Fruit fly (Drosophila melanogaster) whole organism, embryonic: ENCODE data around the gene CG34347.

Experiments
- Ada2b ChIP-seq: fragments of 200-800 bp; sonication (Bioruptor generic); IDR thresholded peaks from 2 replicates; pipeline ENCODE4 v1.3.6; 2022; ENCODE audit warnings: missing biosample characterization, missing genetic modification characterization
- Asciz ChIP-seq: fragments of 200-800 bp; sonication (Bioruptor generic); optimal IDR thresholded peaks from 2 replicates; lab custom pipeline; 2017; ENCODE audit warnings: missing biosample characterization, mild to moderate bottlenecking, missing genetic modification characterization, missing genetic modification reagents
- C15 ChIP-seq: fragments of 200-800 bp; sonication (Bioruptor generic); IDR thresholded peaks from 3 replicates; pipeline ENCODE4 v1.3.6; 2022; ENCODE audit warnings: missing biosample characterization, missing genetic modification characterization
- CG10267 ChIP-seq: fragments of 200-800 bp; sonication (Bioruptor generic); optimal IDR thresholded peaks from 2 replicates; lab custom pipeline; 2018; ENCODE audit warnings: missing biosample characterization, mild to moderate bottlenecking, missing genetic modification characterization, moderate library complexity
- CG10431 ChIP-seq: fragments of 200-800 bp; sonication (Bioruptor generic); optimal IDR thresholded peaks from 3 replicates; lab custom pipeline; 2018; ENCODE audit warnings: missing biosample characterization, mild to moderate bottlenecking, missing genetic modification characterization
- CG10979 ChIP-seq: fragments of 200-800 bp; sonication (Bioruptor generic); optimal IDR thresholded peaks from 2 replicates; lab custom pipeline; 2018; ENCODE audit warnings: missing biosample characterization, mild to moderate bottlenecking, missing genetic modification characterization, moderate library complexity
- CG11723 ChIP-seq: fragments of 200-800 bp; sonication (Bioruptor generic); optimal IDR thresholded peaks from 2 replicates; lab custom pipeline; 2017; ENCODE audit warnings: missing biosample characterization, mild to moderate bottlenecking, missing genetic modification characterization
- CG12155 ChIP-seq: fragments of 200-800 bp; sonication (Bioruptor generic); optimal IDR thresholded peaks from 3 replicates; lab custom pipeline; 2016; ENCODE audit warnings: missing biosample characterization, missing genetic modification characterization
- CG1602 ChIP-seq: fragments of 200-800 bp; sonication (Bioruptor generic); optimal IDR thresholded peaks from 3 replicates; lab custom pipeline; 2016; ENCODE audit warnings: missing biosample characterization, missing genetic modification characterization
- CG1832 ChIP-seq: fragments of 200-800 bp; sonication (Bioruptor generic); optimal IDR thresholded peaks from 2 replicates; lab custom pipeline; 2017; ENCODE audit warnings: missing biosample characterization, mild to moderate bottlenecking, missing genetic modification characterization, inconsistent platforms
- CG2116 ChIP-seq: fragments of 200-800 bp; sonication (Bioruptor generic); optimal IDR thresholded peaks from 3 replicates; lab custom pipeline; 2018; ENCODE audit warnings: missing biosample characterization, mild to moderate bottlenecking, missing genetic modification characterization
- CG3065 ChIP-seq: fragments of 200-800 bp; sonication (Bioruptor generic); optimal IDR thresholded peaks from 2 replicates; lab custom pipeline; 2016; ENCODE audit warnings: missing biosample characterization, missing genetic modification characterization
- CG34376 ChIP-seq: fragments of 200-800 bp; sonication (Bioruptor generic); optimal IDR thresholded peaks from 2 replicates; lab custom pipeline; 2018; ENCODE audit warnings: missing biosample characterization, mild to moderate bottlenecking, missing genetic modification characterization
- CG42726 ChIP-seq: fragments of 200-800 bp; sonication (Bioruptor generic); IDR thresholded peaks from 2 replicates; pipeline ENCODE4 v1.3.6; 2022; ENCODE audit warnings: missing biosample characterization, missing genetic modification characterization; ENCODE audit not compliant: partially characterized antibody
- CG4820 ChIP-seq: fragments of 200-800 bp; sonication (Bioruptor generic); optimal IDR thresholded peaks from 3 replicates; lab custom pipeline; 2016; ENCODE audit warnings: missing biosample characterization, missing genetic modification characterization
- CG4854 ChIP-seq: fragments of 200-800 bp; sonication (Bioruptor generic); optimal IDR thresholded peaks from 2 replicates; lab custom pipeline; 2016; ENCODE audit warnings: missing biosample characterization, missing genetic modification characterization, inconsistent platforms
- CG7963 ChIP-seq: fragments of 200-800 bp; sonication (Bioruptor generic); IDR thresholded peaks from 3 replicates; pipeline ENCODE4 v1.3.6; 2022; ENCODE audit warnings: missing biosample characterization, missing genetic modification characterization; ENCODE audit not compliant: partially characterized antibody
- CG8478 ChIP-seq: fragments of >200 bp; optimal IDR thresholded peaks from 2 replicates; lab custom pipeline; 2018
- CG8924 ChIP-seq: fragments of 200-800 bp; optimal IDR thresholded peaks from 3 replicates; lab custom pipeline; 2019; ENCODE audit warnings: missing biosample characterization, mild to moderate bottlenecking, missing genetic modification characterization, moderate library complexity
- CG9797 ChIP-seq: fragments of 200-800 bp; sonication (Bioruptor generic); optimal IDR thresholded peaks from 3 replicates; lab custom pipeline; 2018; ENCODE audit warnings: missing biosample characterization, mild to moderate bottlenecking, missing genetic modification characterization
- CHES-1-like ChIP-seq: fragments of 200-800 bp; sonication (Bioruptor generic); optimal IDR thresholded peaks from 2 replicates; lab custom pipeline; 2016; ENCODE audit warnings: missing biosample characterization, missing genetic modification characterization
- CoRest ChIP-seq: fragments of 200-800 bp; sonication (Bioruptor generic); optimal IDR thresholded peaks from 3 replicates; lab custom pipeline; 2018; ENCODE audit warnings: missing biosample characterization, mild to moderate bottlenecking, missing genetic modification characterization, moderate library complexity
- D19A ChIP-seq: fragments of 200-800 bp; optimal IDR thresholded peaks from 3 replicates; lab custom pipeline; 2019; ENCODE audit warnings: missing biosample characterization, mild to moderate bottlenecking, missing genetic modification characterization, moderate library complexity
- Doc2 ChIP-seq: fragments of 200-800 bp; sonication (Bioruptor generic); IDR thresholded peaks from 2 replicates; pipeline ENCODE4 v1.3.6; 2022; ENCODE audit warnings: missing biosample characterization, missing genetic modification characterization
- Dref ChIP-seq: fragments of 200-800 bp; sonication (Bioruptor generic); IDR thresholded peaks from 2 replicates; pipeline ENCODE4 v1.3.6; 2022; ENCODE audit warnings: missing biosample characterization, missing genetic modification characterization
- Elba2 ChIP-seq: fragments of 200-800 bp; sonication (Bioruptor generic); optimal IDR thresholded peaks from 3 replicates; lab custom pipeline; 2016; ENCODE audit warnings: missing biosample characterization, missing genetic modification characterization
- Fer3 ChIP-seq: fragments of 200-800 bp; sonication (Bioruptor generic); optimal IDR thresholded peaks from 2 replicates; lab custom pipeline; 2018; ENCODE audit warnings: missing biosample characterization, mild to moderate bottlenecking, missing genetic modification characterization, moderate library complexity
- Hand ChIP-seq: fragments of 200-800 bp; sonication (Bioruptor generic); optimal IDR thresholded peaks from 2 replicates; lab custom pipeline; 2017; ENCODE audit warnings: mild to moderate bottlenecking, missing biosample characterization, missing genetic modification reagents, missing genetic modification characterization
- Lhr ChIP-seq: fragments of 200-800 bp; sonication (Bioruptor generic); optimal IDR thresholded peaks from 3 replicates; lab custom pipeline; 2017; ENCODE audit warnings: mild to moderate bottlenecking, missing biosample characterization, missing genetic modification reagents, missing genetic modification characterization
- Oaz ChIP-seq: fragments of 200-800 bp; sonication (Bioruptor generic); IDR thresholded peaks from 2 replicates; pipeline ENCODE4 v1.3.6; 2022; ENCODE audit warnings: missing biosample characterization, missing genetic modification characterization
- Side ChIP-seq: fragments of 200-800 bp; sonication (Bioruptor generic); optimal IDR thresholded peaks from 2 replicates; lab custom pipeline; 2016; ENCODE audit warnings: missing biosample characterization, missing genetic modification characterization
- Sox100B ChIP-seq: fragments of 200-800 bp; sonication (Bioruptor generic); optimal IDR thresholded peaks from 3 replicates; lab custom pipeline; 2018; ENCODE audit warnings: missing biosample characterization, mild to moderate bottlenecking, missing genetic modification characterization
- Sry-β ChIP-seq: fragments of 200-800 bp; sonication (Bioruptor generic); optimal IDR thresholded peaks from 2 replicates; lab custom pipeline; 2018; ENCODE audit warnings: missing biosample characterization, mild to moderate bottlenecking, missing genetic modification characterization, moderate library complexity
- TFAM ChIP-seq: fragments of 200-800 bp; sonication (Bioruptor generic); optimal IDR thresholded peaks from 2 replicates; lab custom pipeline; 2017; ENCODE audit warnings: missing biosample characterization, missing genetic modification characterization, inconsistent platforms
- YL-1 ChIP-seq: fragments of 200-800 bp; sonication (Bioruptor generic); optimal IDR thresholded peaks from 3 replicates; lab custom pipeline; 2017; ENCODE audit warnings: missing biosample characterization, mild to moderate bottlenecking, missing genetic modification characterization
- chm ChIP-seq: fragments of 200-800 bp; sonication (Bioruptor generic); IDR thresholded peaks from 2 replicates; pipeline ENCODE4 v1.3.6; 2022; ENCODE audit warnings: missing biosample characterization, missing genetic modification characterization
- crp ChIP-seq, 2 experiments: fragments of 200-800 bp; sonication (Bioruptor generic); optimal IDR thresholded peaks; 2 replicates in 1 of 2; 3 replicates in 1 of 2; lab custom pipeline; 2017; ENCODE audit warnings: missing biosample characterization in 2 of 2, missing genetic modification characterization in 2 of 2, mild to moderate bottlenecking in 1 of 2, moderate library complexity in 1 of 2
- dati ChIP-seq: fragments of 200-800 bp; sonication (Bioruptor generic); IDR thresholded peaks from 2 replicates; pipeline ENCODE4 v1.3.6; 2022; ENCODE audit warnings: missing biosample characterization, missing genetic modification characterization
- dimm ChIP-seq: fragments of 200-800 bp; sonication (Bioruptor generic); IDR thresholded peaks from 2 replicates; pipeline ENCODE4 v1.3.6; 2022; ENCODE audit warnings: missing biosample characterization, missing genetic modification characterization
- emc ChIP-seq: fragments of 200-800 bp; sonication (Bioruptor generic); optimal IDR thresholded peaks from 2 replicates; lab custom pipeline; 2016; ENCODE audit warnings: missing biosample characterization, missing genetic modification characterization
- ems ChIP-seq: fragments of 200-800 bp; sonication (Bioruptor generic); optimal IDR thresholded peaks from 3 replicates; lab custom pipeline; 2016; ENCODE audit warnings: missing biosample characterization, missing genetic modification characterization
- fu2 ChIP-seq: fragments of 200-800 bp; sonication (Bioruptor generic); optimal IDR thresholded peaks from 2 replicates; lab custom pipeline; 2016; ENCODE audit warnings: missing biosample characterization, missing genetic modification characterization
- jing ChIP-seq: fragments of 200-800 bp; sonication (Bioruptor generic); optimal IDR thresholded peaks from 2 replicates; lab custom pipeline; 2018; ENCODE audit warnings: missing biosample characterization, mild to moderate bottlenecking, missing genetic modification characterization
- kah ChIP-seq: fragments of 200-800 bp; sonication (Bioruptor generic); optimal IDR thresholded peaks from 2 replicates; lab custom pipeline; 2018; ENCODE audit warnings: missing biosample characterization, mild to moderate bottlenecking, missing genetic modification characterization
- lab ChIP-seq: fragments of 200-800 bp; sonication (Bioruptor generic); optimal IDR thresholded peaks from 3 replicates; lab custom pipeline; 2017; ENCODE audit warnings: missing biosample characterization, missing genetic modification characterization, mild to moderate bottlenecking, moderate library complexity, missing genetic modification reagents
- lbe ChIP-seq: fragments of 200-800 bp; sonication (Bioruptor generic); optimal IDR thresholded peaks from 2 replicates; lab custom pipeline; 2016; ENCODE audit warnings: missing biosample characterization, mild to moderate bottlenecking, missing genetic modification characterization
- odd ChIP-seq: fragments of 200-800 bp; sonication (Bioruptor generic); optimal IDR thresholded peaks from 2 replicates; lab custom pipeline; 2017; ENCODE audit warnings: missing biosample characterization, mild to moderate bottlenecking, missing genetic modification characterization
- run ChIP-seq: fragments of 200-800 bp; sonication (Bioruptor generic); optimal IDR thresholded peaks from 3 replicates; lab custom pipeline; 2018; ENCODE audit warnings: missing biosample characterization, mild to moderate bottlenecking, missing genetic modification characterization
- slp2 ChIP-seq: fragments of 200-800 bp; sonication (Bioruptor generic); optimal IDR thresholded peaks from 2 replicates; lab custom pipeline; 2016; ENCODE audit warnings: missing biosample characterization, missing genetic modification characterization
- tap ChIP-seq: fragments of 200-800 bp; optimal IDR thresholded peaks from 3 replicates; lab custom pipeline; 2019; ENCODE audit warnings: missing biosample characterization, mild to moderate bottlenecking, missing genetic modification characterization, moderate library complexity
- z ChIP-seq: fragments of 200-800 bp; sonication (Bioruptor generic); IDR thresholded peaks from 3 replicates; pipeline ENCODE4 v1.3.6; 2022; ENCODE audit warnings: missing biosample characterization, missing genetic modification characterization

The CG34347 gene

dm6 chr3R:31384108-31384507, 73.2 kb downstream of the CG34347 start (continued):
- TF ChIP-seq CG1832 (GFP tag; lab: Kevin White, UChicago), result peak; percentile 42
- TF ChIP-seq lbe, result peak; percentile 98
- peak; percentile 90 for TF ChIP-seq CG11723 (GFP tag; lab: Kevin White, UChicago)
- TF ChIP-seq YL-1 (GFP tag; lab: Kevin White, UChicago), result peak; percentile 70
- peak; percentile 95 for TF ChIP-seq chm
- peak; percentile 59 for TF ChIP-seq TFAM
- TF ChIP-seq slp2 (GFP tag; lab: Kevin White, UChicago), result peak; percentile 98
- TF ChIP-seq ems (GFP tag; lab: Kevin White, UChicago), result peak; percentile 99
- TF ChIP-seq C15 (GFP tag; lab: Robert Waterston, UW), result peak; percentile 93
- peak; percentile 95 for TF ChIP-seq Oaz (GFP tag; lab: Robert Waterston, UW)
- peak; percentile 43 for TF ChIP-seq Elba2 (GFP tag; lab: Kevin White, UChicago)
- peak; percentile 94 for TF ChIP-seq CG10979 (tag; lab: Kevin White, UChicago)
- TF ChIP-seq odd, result peak; percentile 91
- peak; percentile 81 for TF ChIP-seq Lhr (GFP tag; lab: Kevin White, UChicago)
- TF ChIP-seq CG42726 (GFP tag; lab: Robert Waterston, UW), result no peak
- peak; percentile 94 for TF ChIP-seq D19A (tag; lab: Kevin White, UChicago)
- TF ChIP-seq CG4820 (GFP tag; lab: Kevin White, UChicago), result peak; percentile 93
- peak; percentile 91 for TF ChIP-seq dati (GFP tag; lab: Robert Waterston, UW)
- TF ChIP-seq Dref (GFP tag; lab: Robert Waterston, UW), result peak; percentile 47
- peak; percentile 93 for TF ChIP-seq dimm (GFP tag; lab: Robert Waterston, UW)
- TF ChIP-seq CG10431 (GFP tag; lab: Kevin White, UChicago), result peak; percentile 75
- no peak for TF ChIP-seq CG8478 (lab: Kevin White, UChicago)
- peak; percentile 95 for TF ChIP-seq CG4854 (GFP tag; lab: Kevin White, UChicago)
- TF ChIP-seq CG10267 (tag; lab: Kevin White, UChicago), result peak; percentile 90
- TF ChIP-seq crp (GFP tag; optimal IDR thresholded peaks at IDR 0.05; lab: Kevin White, UChicago), result peak in 1 of 2 experiments; percentile 66
- peak; percentile 96 for TF ChIP-seq jing (GFP tag; lab: Kevin White, UChicago)
- TF ChIP-seq Hand (GFP tag; lab: Kevin White, UChicago), result peak; percentile 87
- peak; percentile 92 for TF ChIP-seq Doc2 (GFP tag; lab: Robert Waterston, UW)
- TF ChIP-seq CG1602 (GFP tag; lab: Kevin White, UChicago), result peak; percentile 95
- TF ChIP-seq lab, result peak; percentile 98
- TF ChIP-seq z (GFP tag; lab: Robert Waterston, UW), result peak; percentile 74; the same call in 2 of the 3 replicates
- peak; percentile 98 for TF ChIP-seq CHES-1-like
- TF ChIP-seq CG7963 (GFP tag; lab: Robert Waterston, UW), result no peak
- peak; percentile 84 for TF ChIP-seq kah
- peak; percentile 90 for TF ChIP-seq CG34376 (GFP tag; lab: Kevin White, UChicago)
- peak; percentile 97 for TF ChIP-seq Ada2b (GFP tag; lab: Robert Waterston, UW)
- peak; percentile 48 for TF ChIP-seq Sry-β
- peak; percentile 95 for TF ChIP-seq Fer3 (tag; lab: Kevin White, UChicago)
- TF ChIP-seq CoRest (tag; lab: Kevin White, UChicago), result peak; percentile 97
- TF ChIP-seq CG3065 (GFP tag; lab: Kevin White, UChicago), result peak; percentile 92
- TF ChIP-seq Sox100B (GFP tag; lab: Kevin White, UChicago), result peak; percentile 93
- peak; percentile 74 for TF ChIP-seq CG2116
- TF ChIP-seq run (tag; lab: Kevin White, UChicago), result peak; percentile 93
- peak; percentile 89 for TF ChIP-seq Asciz
- TF ChIP-seq fu2 (GFP tag; lab: Kevin White, UChicago), result peak; percentile 98
- peak; percentile 90 for TF ChIP-seq tap
- TF ChIP-seq CG12155 (GFP tag; lab: Kevin White, UChicago), result peak; percentile 97
- TF ChIP-seq CG8924 (tag; lab: Kevin White, UChicago), result peak; percentile 96
- peak; percentile 97 for TF ChIP-seq Side
- peak; percentile 95 for TF ChIP-seq emc (GFP tag; lab: Kevin White, UChicago)
- TF ChIP-seq CG9797 (GFP tag; lab: Kevin White, UChicago), result peak; percentile 40
